Fruit fly (Drosophila melanogaster) whole organism, embryonic: Measurements from ENCODE around the gene Ndae1.
A peak's percentile ranks its signal among the peaks of the same experiment; 100 is the strongest.

Experiments
- Asciz ChIP-seq: fragments of 200-800 bp; sonication (Bioruptor generic); optimal IDR thresholded peaks from 2 replicates; lab custom pipeline; 2017; ENCODE audit warnings: missing biosample characterization, mild to moderate bottlenecking, missing genetic modification characterization, missing genetic modification reagents
- Bgb ChIP-seq: fragments of 200-800 bp; sonication (Bioruptor generic); IDR thresholded peaks from 2 replicates; pipeline ENCODE4 v1.3.6; 2022; ENCODE audit warnings: missing biosample characterization, missing genetic modification characterization; ENCODE audit not compliant: partially characterized antibody
- CG10267 ChIP-seq: fragments of 200-800 bp; sonication (Bioruptor generic); optimal IDR thresholded peaks from 2 replicates; lab custom pipeline; 2018; ENCODE audit warnings: missing biosample characterization, mild to moderate bottlenecking, missing genetic modification characterization, moderate library complexity
- CG11456 ChIP-seq: fragments of 200-800 bp; sonication (Bioruptor generic); IDR thresholded peaks from 3 replicates; pipeline ENCODE4 v1.3.6; 2022; ENCODE audit warnings: missing biosample characterization, missing genetic modification characterization
- CG11696 ChIP-seq: fragments of 200-800 bp; sonication (Bioruptor generic); IDR thresholded peaks from 2 replicates; pipeline ENCODE4 v1.3.6; 2022; ENCODE audit warnings: missing biosample characterization, missing genetic modification characterization
- CG12071 ChIP-seq: fragments of 200-800 bp; sonication (Bioruptor generic); optimal IDR thresholded peaks from 3 replicates; lab custom pipeline; 2018; ENCODE audit warnings: missing biosample characterization, mild to moderate bottlenecking, missing genetic modification characterization
- CG12236 ChIP-seq: fragments of 200-800 bp; sonication (Bioruptor generic); optimal IDR thresholded peaks from 2 replicates; lab custom pipeline; 2016; ENCODE audit warnings: missing biosample characterization, missing genetic modification characterization
- CG12942 ChIP-seq: fragments of 200-800 bp; sonication (Bioruptor generic); optimal IDR thresholded peaks from 3 replicates; lab custom pipeline; 2016; ENCODE audit warnings: missing biosample characterization, missing genetic modification characterization
- CG14965 ChIP-seq: fragments of 200-800 bp; sonication (Bioruptor generic); optimal IDR thresholded peaks from 2 replicates; lab custom pipeline; 2016; ENCODE audit warnings: missing biosample characterization, missing genetic modification characterization, borderline replicate concordance
- CG15601 ChIP-seq: fragments of 200-800 bp; sonication (Bioruptor generic); optimal IDR thresholded peaks from 3 replicates; lab custom pipeline; 2019; ENCODE audit warnings: missing biosample characterization, mild to moderate bottlenecking, missing genetic modification characterization, moderate library complexity
- CG18262 ChIP-seq: fragments of 200-800 bp; optimal IDR thresholded peaks from 3 replicates; lab custom pipeline; 2019; ENCODE audit warnings: missing biosample characterization, mild to moderate bottlenecking, missing genetic modification characterization, moderate library complexity
- CG2678 ChIP-seq: fragments of 200-800 bp; sonication (Bioruptor generic); optimal IDR thresholded peaks from 3 replicates; lab custom pipeline; 2019; ENCODE audit warnings: missing biosample characterization, mild to moderate bottlenecking, missing genetic modification characterization, moderate library complexity
- CG34376 ChIP-seq: fragments of 200-800 bp; sonication (Bioruptor generic); optimal IDR thresholded peaks from 2 replicates; lab custom pipeline; 2018; ENCODE audit warnings: missing biosample characterization, mild to moderate bottlenecking, missing genetic modification characterization
- CG3995 ChIP-seq: fragments of 200-800 bp; sonication (Bioruptor generic); optimal IDR thresholded peaks from 3 replicates; lab custom pipeline; 2016; ENCODE audit warnings: missing biosample characterization, missing genetic modification characterization
- CG4282 ChIP-seq: fragments of 200-800 bp; sonication (Bioruptor generic); optimal IDR thresholded peaks from 2 replicates; lab custom pipeline; 2016; ENCODE audit warnings: missing biosample characterization, missing genetic modification characterization
- CG4424 ChIP-seq: fragments of 200-800 bp; sonication (Bioruptor generic); optimal IDR thresholded peaks from 3 replicates; lab custom pipeline; 2016; ENCODE audit warnings: missing biosample characterization, missing genetic modification characterization
- CG6272 ChIP-seq: fragments of 200-800 bp; sonication (Bioruptor generic); IDR thresholded peaks from 2 replicates; pipeline ENCODE4 v1.3.6; 2022; ENCODE audit warnings: missing biosample characterization, missing genetic modification characterization
- CG6791 ChIP-seq: fragments of 200-800 bp; sonication (Bioruptor generic); IDR thresholded peaks from 3 replicates; pipeline ENCODE4 v1.3.6; 2022; ENCODE audit warnings: missing biosample characterization, missing genetic modification characterization; ENCODE audit not compliant: partially characterized antibody
- CG9797 ChIP-seq: fragments of 200-800 bp; sonication (Bioruptor generic); optimal IDR thresholded peaks from 3 replicates; lab custom pipeline; 2018; ENCODE audit warnings: missing biosample characterization, mild to moderate bottlenecking, missing genetic modification characterization
- CG9876 ChIP-seq: fragments of 200-800 bp; sonication (Bioruptor generic); optimal IDR thresholded peaks from 2 replicates; lab custom pipeline; 2016; ENCODE audit warnings: missing biosample characterization, missing genetic modification characterization
- CkIIα-i1 ChIP-seq: fragments of 200-800 bp; sonication (Bioruptor generic); IDR thresholded peaks from 2 replicates; pipeline ENCODE4 v1.3.6; 2022; ENCODE audit warnings: missing biosample characterization, missing genetic modification characterization
- Dll ChIP-seq: fragments of 200-800 bp; sonication (Bioruptor generic); IDR thresholded peaks from 4 replicates; pipeline ENCODE4 v1.3.6; 2022; ENCODE audit warnings: missing biosample characterization, missing genetic modification characterization; ENCODE audit not compliant: partially characterized antibody
- Dp ChIP-seq: fragments of 200-800 bp; sonication (Bioruptor generic); optimal IDR thresholded peaks from 2 replicates; lab custom pipeline; 2018; ENCODE audit warnings: missing biosample characterization, mild to moderate bottlenecking, missing genetic modification characterization, moderate library complexity
- ERR ChIP-seq: fragments of 200-800 bp; sonication (Bioruptor generic); optimal IDR thresholded peaks from 2 replicates; lab custom pipeline; 2016; ENCODE audit warnings: missing biosample characterization, missing genetic modification characterization
- GATAe ChIP-seq: fragments of 200-800 bp; sonication (Bioruptor generic); conservative IDR thresholded peaks from 2 replicates; pipeline ENCODE4 v1.3.6; 2022; ENCODE audit warnings: missing biosample characterization, missing genetic modification characterization
- Hr3 ChIP-seq: fragments of 200-800 bp; sonication (Bioruptor generic); optimal IDR thresholded peaks from 3 replicates; lab custom pipeline; 2016; ENCODE audit warnings: missing biosample characterization, missing genetic modification characterization
- Lhr ChIP-seq: fragments of 200-800 bp; sonication (Bioruptor generic); optimal IDR thresholded peaks from 3 replicates; lab custom pipeline; 2017; ENCODE audit warnings: mild to moderate bottlenecking, missing biosample characterization, missing genetic modification reagents, missing genetic modification characterization
- Poxn ChIP-seq: fragments of 200-800 bp; sonication (Bioruptor generic); IDR thresholded peaks from 2 replicates; pipeline ENCODE4 v1.3.6; 2022; ENCODE audit warnings: missing biosample characterization, missing genetic modification characterization
- Side ChIP-seq: fragments of 200-800 bp; sonication (Bioruptor generic); optimal IDR thresholded peaks from 2 replicates; lab custom pipeline; 2016; ENCODE audit warnings: missing biosample characterization, missing genetic modification characterization
- Sox100B ChIP-seq: fragments of 200-800 bp; sonication (Bioruptor generic); optimal IDR thresholded peaks from 3 replicates; lab custom pipeline; 2018; ENCODE audit warnings: missing biosample characterization, mild to moderate bottlenecking, missing genetic modification characterization
- Taf1 ChIP-seq: fragments of 200-800 bp; sonication (Bioruptor generic); IDR thresholded peaks from 2 replicates; pipeline ENCODE4 v1.3.6; 2022; ENCODE audit warnings: missing biosample characterization, missing genetic modification characterization
- ac ChIP-seq: fragments of 200-800 bp; sonication (Bioruptor generic); optimal IDR thresholded peaks from 3 replicates; lab custom pipeline; 2017; ENCODE audit warnings: missing biosample characterization, mild to moderate bottlenecking, missing genetic modification characterization
- ato ChIP-seq: fragments of 200-800 bp; sonication (Bioruptor generic); IDR thresholded peaks from 2 replicates; pipeline ENCODE4 v1.3.6; 2022; ENCODE audit warnings: missing biosample characterization, missing genetic modification characterization; ENCODE audit not compliant: partially characterized antibody
- btn ChIP-seq: fragments of 200-800 bp; sonication (Bioruptor generic); optimal IDR thresholded peaks from 2 replicates; lab custom pipeline; 2016; ENCODE audit warnings: missing biosample characterization, missing genetic modification characterization
- cg ChIP-seq: fragments of 200-800 bp; sonication (Bioruptor generic); optimal IDR thresholded peaks from 3 replicates; lab custom pipeline; 2019; ENCODE audit warnings: missing biosample characterization, mild to moderate bottlenecking, missing genetic modification characterization, moderate library complexity
- dan ChIP-seq: fragments of 200-800 bp; sonication (Bioruptor generic); IDR thresholded peaks from 2 replicates; pipeline ENCODE4 v1.3.6; 2022; ENCODE audit warnings: missing biosample characterization, missing genetic modification characterization
- danr ChIP-seq: fragments of 200-800 bp; sonication (Bioruptor generic); IDR thresholded peaks from 2 replicates; pipeline ENCODE4 v1.3.6; 2022; ENCODE audit warnings: missing biosample characterization, missing genetic modification characterization
- dati ChIP-seq: fragments of 200-800 bp; sonication (Bioruptor generic); IDR thresholded peaks from 2 replicates; pipeline ENCODE4 v1.3.6; 2022; ENCODE audit warnings: missing biosample characterization, missing genetic modification characterization
- dmrt99B ChIP-seq: fragments of 200-800 bp; sonication (Bioruptor generic); optimal IDR thresholded peaks from 2 replicates; lab custom pipeline; 2018; ENCODE audit warnings: missing biosample characterization, mild to moderate bottlenecking, missing genetic modification characterization, moderate library complexity
- ind ChIP-seq: fragments of 200-800 bp; sonication (Bioruptor generic); optimal IDR thresholded peaks from 3 replicates; lab custom pipeline; 2016; ENCODE audit warnings: missing biosample characterization, missing genetic modification characterization
- jing ChIP-seq: fragments of 200-800 bp; sonication (Bioruptor generic); optimal IDR thresholded peaks from 2 replicates; lab custom pipeline; 2018; ENCODE audit warnings: missing biosample characterization, mild to moderate bottlenecking, missing genetic modification characterization
- ken ChIP-seq: fragments of 200-800 bp; sonication (Bioruptor generic); IDR thresholded peaks from 3 replicates; pipeline ENCODE4 v1.3.6; 2022; ENCODE audit warnings: missing biosample characterization, missing genetic modification characterization
- klu ChIP-seq: fragments of 200-800 bp; sonication (Bioruptor generic); IDR thresholded peaks from 2 replicates; pipeline ENCODE4 v1.3.6; 2022; ENCODE audit warnings: missing biosample characterization, missing genetic modification characterization
- maf-S ChIP-seq: fragments of 200-800 bp; sonication (Bioruptor generic); optimal IDR thresholded peaks from 2 replicates; lab custom pipeline; 2016; ENCODE audit warnings: missing biosample characterization, missing genetic modification characterization
- odd ChIP-seq: fragments of 200-800 bp; sonication (Bioruptor generic); optimal IDR thresholded peaks from 2 replicates; lab custom pipeline; 2017; ENCODE audit warnings: missing biosample characterization, mild to moderate bottlenecking, missing genetic modification characterization
- run ChIP-seq: fragments of 200-800 bp; sonication (Bioruptor generic); optimal IDR thresholded peaks from 3 replicates; lab custom pipeline; 2018; ENCODE audit warnings: missing biosample characterization, mild to moderate bottlenecking, missing genetic modification characterization
- sc ChIP-seq, 3 experiments: fragments of >200 bp in 2 of 3; fragments of 200-800 bp in 1 of 3; sonication (Bioruptor generic) in 1 of 3; optimal IDR thresholded peaks; 2 replicates in 2 of 3; 3 replicates in 1 of 3; lab custom pipeline; 2017; ENCODE audit warnings: mild to moderate bottlenecking in 1 of 3, missing biosample characterization in 1 of 3, missing genetic modification characterization in 1 of 3, missing genetic modification reagents in 1 of 3
- scrt ChIP-seq: fragments of 200-800 bp; sonication (Bioruptor generic); optimal IDR thresholded peaks from 2 replicates; lab custom pipeline; 2018; ENCODE audit warnings: missing biosample characterization, mild to moderate bottlenecking, missing genetic modification characterization, moderate library complexity
- slbo ChIP-seq: fragments of 200-800 bp; sonication (Bioruptor generic); IDR thresholded peaks from 2 replicates; pipeline ENCODE4 v1.3.6; 2022; ENCODE audit warnings: missing biosample characterization, missing genetic modification characterization
- sob ChIP-seq: fragments of 200-800 bp; sonication (Bioruptor generic); IDR thresholded peaks from 2 replicates; pipeline ENCODE4 v1.3.6; 2022; ENCODE audit warnings: missing biosample characterization, missing genetic modification characterization
- stwl ChIP-seq: fragments of 200-800 bp; sonication (Bioruptor generic); optimal IDR thresholded peaks from 3 replicates; lab custom pipeline; 2018; ENCODE audit warnings: missing biosample characterization, mild to moderate bottlenecking, missing genetic modification characterization, moderate library complexity

Ndae1 gene

DNA sequence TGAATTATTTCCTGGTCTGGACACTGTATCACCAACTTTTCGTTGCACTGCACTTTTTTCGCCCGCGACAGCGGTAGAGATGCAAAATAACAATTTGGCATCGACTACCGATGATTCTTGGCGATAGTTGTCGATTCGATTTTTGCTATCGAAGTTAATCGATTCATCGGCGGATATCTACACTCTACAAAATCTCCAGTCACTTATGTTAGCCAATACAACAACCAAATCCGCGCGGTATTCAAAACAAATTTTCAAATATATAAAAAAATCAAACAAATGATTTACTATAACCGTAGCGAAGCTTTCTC lies 45.0 kb downstream of the Ndae1 start, which contains the start of gene CG4502 (continued):
- TF ChIP-seq CG9797 (GFP tag; lab: Kevin White, UChicago) (peak; percentile 36), CG15601 (tag; lab: Kevin White, UChicago) (peak; percentile 41), Bgb (GFP tag; lab: Robert Waterston, UW) (peak; percentile 100), maf-S (GFP tag; lab: Kevin White, UChicago) (peak; percentile 7), Asciz (GFP tag; lab: Kevin White, UChicago) (no peak), ken (GFP tag; lab: Robert Waterston, UW) (no peak), ac (GFP tag; lab: Kevin White, UChicago) (no peak), cg (GFP tag; lab: Kevin White, UChicago) (no peak), ERR (GFP tag; lab: Kevin White, UChicago) (peak; percentile 31), CG18262 (tag; lab: Kevin White, UChicago) (no peak), Hr3 (GFP tag; lab: Kevin White, UChicago) (no peak), klu (GFP tag; lab: Robert Waterston, UW) (no peak), jing (GFP tag; lab: Kevin White, UChicago) (no peak), Dp (GFP tag; lab: Kevin White, UChicago) (peak; percentile 100), CG6791 (GFP tag; lab: Robert Waterston, UW) (peak; percentile 100), ato (peak; percentile 99), CG34376 (GFP tag; lab: Kevin White, UChicago) (peak; percentile 69), CG14965 (GFP tag; lab: Kevin White, UChicago) (no peak), Dll (peak; percentile 100), btn (no peak), stwl (tag; lab: Kevin White, UChicago) (peak; percentile 98), Sox100B (GFP tag; lab: Kevin White, UChicago) (no peak), dmrt99B (tag; lab: Kevin White, UChicago) (no peak), CG4282 (GFP tag; lab: Kevin White, UChicago) (no peak), CG2678 (tag; lab: Kevin White, UChicago) (no peak), CG4424 (GFP tag; lab: Kevin White, UChicago) (peak; percentile 10), odd (no peak), CG12942 (GFP tag; lab: Kevin White, UChicago) (no peak), Poxn (GFP tag; lab: Robert Waterston, UW) (no peak), danr (GFP tag; lab: Robert Waterston, UW) (no peak), CG6272 (GFP tag; lab: Robert Waterston, UW) (0 out of 2 replicates have a peak, but pooled peaks have one; percentile 6), sc (optimal IDR thresholded peaks at IDR 0.05; lab: Kevin White, UChicago) (no peak), sc (GFP tag; optimal IDR thresholded peaks at IDR 0.05; lab: Kevin White, UChicago) (no peak), CG12071 (GFP tag; lab: Kevin White, UChicago) (no peak), Side (GFP tag; lab: Kevin White, UChicago) (peak; percentile 23), sob (GFP tag; lab: Robert Waterston, UW) (peak; percentile 77), CG12236 (GFP tag; lab: Kevin White, UChicago) (peak; percentile 5), scrt (GFP tag; lab: Kevin White, UChicago) (no peak), slbo (GFP tag; lab: Robert Waterston, UW) (peak; percentile 57), CG10267 (tag; lab: Kevin White, UChicago) (peak; percentile 64), CG9876 (GFP tag; lab: Kevin White, UChicago) (no peak), CG3995 (GFP tag; lab: Kevin White, UChicago) (peak; percentile 74), ind (GFP tag; lab: Kevin White, UChicago) (no peak), dan (GFP tag; lab: Robert Waterston, UW) (no peak), CkIIα-i1 (no peak), CG11696 (GFP tag; lab: Robert Waterston, UW) (no peak), Taf1 (GFP tag; lab: Robert Waterston, UW) (no peak), dati (GFP tag; lab: Robert Waterston, UW) (no peak), CG11456 (no peak), run (no peak), GATAe (GFP tag; lab: Robert Waterston, UW) (peak; percentile 79), Lhr (GFP tag; lab: Kevin White, UChicago) (peak; percentile 85)
